ENCODE assay signal across 4 fruit fly cellular contexts in the genomic region with DNA sequence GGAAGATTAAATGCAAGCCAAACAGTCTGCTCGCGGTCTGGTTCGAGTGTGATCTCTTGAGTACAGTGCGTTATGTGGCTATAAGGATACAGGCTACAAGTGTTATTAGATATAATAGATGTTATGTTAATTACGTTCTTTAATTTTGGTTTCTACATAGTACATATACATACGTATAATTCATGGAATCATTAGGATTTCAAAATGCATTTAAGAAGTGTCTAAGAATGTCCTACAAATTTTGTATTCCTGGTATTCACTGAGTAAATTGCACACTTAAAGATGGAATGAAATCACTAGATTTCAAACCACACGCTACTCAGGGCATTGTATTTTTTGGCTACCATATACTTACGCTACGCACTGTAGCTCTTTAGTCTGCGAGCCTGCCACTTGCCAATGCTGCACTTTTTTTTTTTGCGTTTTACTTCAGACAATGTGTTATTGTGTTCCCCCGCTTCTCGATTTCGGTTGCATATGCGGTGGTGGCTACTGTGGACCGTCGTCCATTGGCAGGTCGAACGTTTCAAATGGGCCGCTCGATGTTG.
TF ChIP-seq lines count a peak whose summit lies in the region.

No protein-coding gene starts in this region.

- TF ChIP-seq CTCF in whole organism, embryonic (GFP tag; optimal IDR thresholded peaks at IDR 0.05; lab: Kevin White, UChicago) = no peak

TF ChIP-seq in whole organism, embryonic, 481 proteins besides CTCF, POLR2A, EP300 and RAD21:
- TF ChIP-seq CG8388 (GFP tag; optimal IDR thresholded peaks at IDR 0.05; lab: Kevin White, UChicago) = peak; percentile 75
- no peak for TF ChIP-seq CG10366 (GFP tag; IDR thresholded peaks at IDR 0.05; lab: Robert Waterston, UW)

TF ChIP-seq in whole organism, prepupa, 60 proteins besides CTCF, POLR2A, EP300 and RAD21 (continues in another document):
- TF ChIP-seq CG11294 (GFP tag; IDR thresholded peaks at IDR 0.05; lab: Robert Waterston, UW) (no peak), acj6 (GFP tag; optimal IDR thresholded peaks at IDR 0.05; lab: Kevin White, UChicago) (peak; percentile 19), CG4318 (GFP tag; optimal IDR thresholded peaks at IDR 0.05; lab: Kevin White, UChicago) (no peak), OdsH (GFP tag; optimal IDR thresholded peaks at IDR 0.05; lab: Kevin White, UChicago) (no peak), Ets21C (GFP tag; optimal IDR thresholded peaks at IDR 0.05; lab: Kevin White, UChicago) (peak; percentile 12), CG11902 (GFP tag; optimal IDR thresholded peaks at IDR 0.05; lab: Kevin White, UChicago) (no peak), CG10631 (GFP tag; optimal IDR thresholded peaks at IDR 0.05; lab: Kevin White, UChicago) (peak; percentile 18), CG8319 (GFP tag; optimal IDR thresholded peaks at IDR 0.05; lab: Kevin White, UChicago) (no peak), fd59A (GFP tag; optimal IDR thresholded peaks at IDR 0.05; lab: Kevin White, UChicago) (no peak), Blimp-1 (GFP tag; optimal IDR thresholded peaks at IDR 0.05; lab: Kevin White, UChicago) (no peak), eg (GFP tag; IDR thresholded peaks at IDR 0.05; lab: Robert Waterston, UW) (no peak), fkh (GFP tag; optimal IDR thresholded peaks at IDR 0.05; lab: Kevin White, UChicago) (no peak), Met (GFP tag; optimal IDR thresholded peaks at IDR 0.05; lab: Kevin White, UChicago) (peak; percentile 39), CG15336 (GFP tag; IDR thresholded peaks at IDR 0.05; lab: Robert Waterston, UW) (no peak), Ets96B (tag; optimal IDR thresholded peaks at IDR 0.05; lab: Kevin White, UChicago) (peak; percentile 10), CG7368 (GFP tag; optimal IDR thresholded peaks at IDR 0.05; lab: Kevin White, UChicago) (peak; percentile 22), Sox102F (GFP tag; optimal IDR thresholded peaks at IDR 0.05; lab: Kevin White, UChicago) (no peak), CG9139 (GFP tag; optimal IDR thresholded peaks at IDR 0.05; lab: Kevin White, UChicago) (no peak), CG3032 (tag; optimal IDR thresholded peaks at IDR 0.05; lab: Kevin White, UChicago) (peak; percentile 27), Sox14 (GFP tag; optimal IDR thresholded peaks at IDR 0.05; lab: Kevin White, UChicago) (no peak), dac (GFP tag; optimal IDR thresholded peaks at IDR 0.05; lab: Kevin White, UChicago) (no peak), esn (GFP tag; optimal IDR thresholded peaks at IDR 0.05; lab: Kevin White, UChicago) (peak; percentile 36), CG6792 (GFP tag; optimal IDR thresholded peaks at IDR 0.05; lab: Kevin White, UChicago) (peak; percentile 49), cyc (GFP tag; optimal IDR thresholded peaks at IDR 0.05; lab: Kevin White, UChicago) (peak; percentile 21), CG10669 (GFP tag; optimal IDR thresholded peaks at IDR 0.05; lab: Kevin White, UChicago) (peak; percentile 3), CG34406 (GFP tag; optimal IDR thresholded peaks at IDR 0.05; lab: Kevin White, UChicago) (no peak), CG31627 (GFP tag; optimal IDR thresholded peaks at IDR 0.05; lab: Kevin White, UChicago) (peak; percentile 25), CG16779 (tag; optimal IDR thresholded peaks at IDR 0.05; lab: Kevin White, UChicago) (no peak)

TF ChIP-seq in whole organism, pupa, 21 proteins besides CTCF, POLR2A, EP300 and RAD21:
- no peak for TF ChIP-seq CG34367 (tag; optimal IDR thresholded peaks at IDR 0.05; lab: Kevin White, UChicago)
- TF ChIP-seq Pif1A (GFP tag; optimal IDR thresholded peaks at IDR 0.05; lab: Kevin White, UChicago) = peak; percentile 33
- peak; percentile 51 for TF ChIP-seq CG8159 (tag; optimal IDR thresholded peaks at IDR 0.05; lab: Kevin White, UChicago)
- TF ChIP-seq rn (GFP tag; IDR thresholded peaks at IDR 0.05; lab: Robert Waterston, UW) = no peak
- no peak for TF ChIP-seq Ets98B (GFP tag; IDR thresholded peaks at IDR 0.05; lab: Robert Waterston, UW)
- TF ChIP-seq Pif1B (GFP tag; optimal IDR thresholded peaks at IDR 0.05; lab: Kevin White, UChicago) = no peak
- TF ChIP-seq CG15710 (tag; optimal IDR thresholded peaks at IDR 0.05; lab: Kevin White, UChicago) = peak; percentile 23
- TF ChIP-seq CG9948 (tag; optimal IDR thresholded peaks at IDR 0.05; lab: Kevin White, UChicago) = peak; percentile 12

TF ChIP-seq in whole organism, wandering third instar larva, 38 proteins besides CTCF, POLR2A, EP300 and RAD21:
- TF ChIP-seq woc (GFP tag; optimal IDR thresholded peaks at IDR 0.05; lab: Kevin White, UChicago) (peak; percentile 22), fru (GFP tag; optimal IDR thresholded peaks at IDR 0.05; lab: Kevin White, UChicago) (peak; percentile 55), HLH106 (tag; optimal IDR thresholded peaks at IDR 0.05; lab: Kevin White, UChicago) (peak; percentile 34), N (GFP tag; optimal IDR thresholded peaks at IDR 0.05; lab: Kevin White, UChicago) (no peak), Sp1 (GFP tag; optimal IDR thresholded peaks at IDR 0.05; lab: Kevin White, UChicago) (peak; percentile 28), OdsH (GFP tag; optimal IDR thresholded peaks at IDR 0.05; lab: Kevin White, UChicago) (peak; percentile 22), Myc (optimal IDR thresholded peaks at IDR 0.05; lab: Kevin White, UChicago) (no peak), h (GFP tag; optimal IDR thresholded peaks at IDR 0.05; lab: Kevin White, UChicago) (peak; percentile 46), Hr83 (GFP tag; optimal IDR thresholded peaks at IDR 0.05; lab: Kevin White, UChicago; ENCODE audit: poor library complexity, severe bottlenecking) (no peak), foxo (GFP tag; optimal IDR thresholded peaks at IDR 0.05; lab: Kevin White, UChicago) (peak in 1 of 2 experiments; percentile 23), Vsx2 (GFP tag; optimal IDR thresholded peaks at IDR 0.05; lab: Kevin White, UChicago; ENCODE audit: partially characterized antibody) (no peak), Dif (GFP tag; optimal IDR thresholded peaks at IDR 0.05; lab: Kevin White, UChicago; ENCODE audit: partially characterized antibody) (no peak), jim (GFP tag; optimal IDR thresholded peaks at IDR 0.05; lab: Kevin White, UChicago) (no peak), ey (GFP tag; optimal IDR thresholded peaks at IDR 0.05; lab: Kevin White, UChicago) (peak; percentile 24), Abd-B (GFP tag; optimal IDR thresholded peaks at IDR 0.05; lab: Kevin White, UChicago) (no peak)

Comparison
In these comparisons a context has a peak if more than half of its experiments do, and no peak if none do; other contexts are left out.
1. Of the 7 proteins assayed by ChIP-seq in both whole organism, embryonic and whole organism, prepupa: peak only in whole organism, embryonic: none; only in whole organism, prepupa: Hr39; in both: none; in neither: 6.